Fruit fly (Drosophila melanogaster): ENCODE results near the gene m.

The m gene

dm6 chrX:11805066-11805766 lies 51.1 kb downstream of the m start:
- TF ChIP-seq OdsH (GFP tag; optimal IDR thresholded peaks at IDR 0.05): peak; percentile 13
- TF ChIP-seq Mio (GFP tag; optimal IDR thresholded peaks at IDR 0.05): no peak
- TF ChIP-seq rgr (GFP tag; optimal IDR thresholded peaks at IDR 0.05): peak; percentile 24
- peak in 1 of 2 experiments; percentile 43 for TF ChIP-seq dl (GFP tag; optimal IDR thresholded peaks at IDR 0.05; ENCODE audit: insufficient read depth in 1 of 2, partially characterized antibody in 2 of 2)
- peak; percentile 21 for TF ChIP-seq h (GFP tag; optimal IDR thresholded peaks at IDR 0.05)
- peak; percentile 20 for TF ChIP-seq psq (GFP tag; optimal IDR thresholded peaks at IDR 0.05)
- TF ChIP-seq CrebA (GFP tag; optimal IDR thresholded peaks at IDR 0.05; ENCODE audit: borderline replicate concordance): peak; percentile 98
- TF ChIP-seq foxo (GFP tag; optimal IDR thresholded peaks at IDR 0.05): peak in 1 of 2 experiments; percentile 7
- no peak for TF ChIP-seq fru (GFP tag; optimal IDR thresholded peaks at IDR 0.05)
- no peak for TF ChIP-seq tai (GFP tag; optimal IDR thresholded peaks at IDR 0.05)
- peak; percentile 18 for TF ChIP-seq Dif (GFP tag; optimal IDR thresholded peaks at IDR 0.05; ENCODE audit: partially characterized antibody)
- TF ChIP-seq Rel (GFP tag; optimal IDR thresholded peaks at IDR 0.05): peak; percentile 15
- peak; percentile 77 for TF ChIP-seq Rel (tag; optimal IDR thresholded peaks at IDR 0.05)
- TF ChIP-seq Hnf4 (GFP tag; optimal IDR thresholded peaks at IDR 0.05): peak; percentile 31

- no peak for TF ChIP-seq Hr83 (GFP tag; optimal IDR thresholded peaks at IDR 0.05; ENCODE audit: poor library complexity, severe bottlenecking)
- no peak for TF ChIP-seq jim (GFP tag; optimal IDR thresholded peaks at IDR 0.05)
- peak; percentile 24 for TF ChIP-seq sage (GFP tag; optimal IDR thresholded peaks at IDR 0.05)
- peak in 1 of 2 experiments; percentile 46 for TF ChIP-seq foxo (GFP tag; optimal IDR thresholded peaks at IDR 0.05)
- TF ChIP-seq Rel (GFP tag; optimal IDR thresholded peaks at IDR 0.05): no peak
- peak; percentile 55 for TF ChIP-seq Rel (tag; optimal IDR thresholded peaks at IDR 0.05)
- TF ChIP-seq OdsH (GFP tag; optimal IDR thresholded peaks at IDR 0.05): peak; percentile 49
- TF ChIP-seq Myc (optimal IDR thresholded peaks at IDR 0.05): no peak
- TF ChIP-seq Hr78 (GFP tag; optimal IDR thresholded peaks at IDR 0.05): no peak
- no peak for TF ChIP-seq Jra (GFP tag; optimal IDR thresholded peaks at IDR 0.05)
- no peak for TF ChIP-seq Dfd (GFP tag; optimal IDR thresholded peaks at IDR 0.05)
- TF ChIP-seq Hnf4 (GFP tag; optimal IDR thresholded peaks at IDR 0.05): peak; percentile 59
- no peak for TF ChIP-seq Vsx2 (GFP tag; optimal IDR thresholded peaks at IDR 0.05; ENCODE audit: partially characterized antibody)
- no peak for TF ChIP-seq dl (GFP tag; optimal IDR thresholded peaks at IDR 0.05; ENCODE audit: insufficient read depth in 1 of 2, partially characterized antibody in 2 of 2)
- TF ChIP-seq dsf (GFP tag; optimal IDR thresholded peaks at IDR 0.05; ENCODE audit: borderline replicate concordance): no peak
- peak; percentile 10 for TF ChIP-seq CG32264 (GFP tag; optimal IDR thresholded peaks at IDR 0.05)
- TF ChIP-seq h (GFP tag; optimal IDR thresholded peaks at IDR 0.05): peak; percentile 51
- TF ChIP-seq N (GFP tag; optimal IDR thresholded peaks at IDR 0.05): no peak
- TF ChIP-seq psq (GFP tag; optimal IDR thresholded peaks at IDR 0.05): no peak
- peak; percentile 45 for TF ChIP-seq Sp1 (GFP tag; optimal IDR thresholded peaks at IDR 0.05)
- TF ChIP-seq fru (GFP tag; optimal IDR thresholded peaks at IDR 0.05): no peak
- no peak for TF ChIP-seq woc (GFP tag; optimal IDR thresholded peaks at IDR 0.05)
- no peak for TF ChIP-seq Dif (GFP tag; optimal IDR thresholded peaks at IDR 0.05; ENCODE audit: partially characterized antibody)
- no peak for TF ChIP-seq dmrt93B (GFP tag; optimal IDR thresholded peaks at IDR 0.05)
- TF ChIP-seq CG9705 (GFP tag; optimal IDR thresholded peaks at IDR 0.05): peak; percentile 29
- TF ChIP-seq rgr (GFP tag; optimal IDR thresholded peaks at IDR 0.05): peak; percentile 48
- peak; percentile 18 for TF ChIP-seq HLH106 (tag; optimal IDR thresholded peaks at IDR 0.05)
- TF ChIP-seq CrebA (GFP tag; optimal IDR thresholded peaks at IDR 0.05; ENCODE audit: borderline replicate concordance): peak; percentile 95
Observed at dm6 chrX:11806196-11806595, 52.1 kb downstream of the m start.

DNA sequence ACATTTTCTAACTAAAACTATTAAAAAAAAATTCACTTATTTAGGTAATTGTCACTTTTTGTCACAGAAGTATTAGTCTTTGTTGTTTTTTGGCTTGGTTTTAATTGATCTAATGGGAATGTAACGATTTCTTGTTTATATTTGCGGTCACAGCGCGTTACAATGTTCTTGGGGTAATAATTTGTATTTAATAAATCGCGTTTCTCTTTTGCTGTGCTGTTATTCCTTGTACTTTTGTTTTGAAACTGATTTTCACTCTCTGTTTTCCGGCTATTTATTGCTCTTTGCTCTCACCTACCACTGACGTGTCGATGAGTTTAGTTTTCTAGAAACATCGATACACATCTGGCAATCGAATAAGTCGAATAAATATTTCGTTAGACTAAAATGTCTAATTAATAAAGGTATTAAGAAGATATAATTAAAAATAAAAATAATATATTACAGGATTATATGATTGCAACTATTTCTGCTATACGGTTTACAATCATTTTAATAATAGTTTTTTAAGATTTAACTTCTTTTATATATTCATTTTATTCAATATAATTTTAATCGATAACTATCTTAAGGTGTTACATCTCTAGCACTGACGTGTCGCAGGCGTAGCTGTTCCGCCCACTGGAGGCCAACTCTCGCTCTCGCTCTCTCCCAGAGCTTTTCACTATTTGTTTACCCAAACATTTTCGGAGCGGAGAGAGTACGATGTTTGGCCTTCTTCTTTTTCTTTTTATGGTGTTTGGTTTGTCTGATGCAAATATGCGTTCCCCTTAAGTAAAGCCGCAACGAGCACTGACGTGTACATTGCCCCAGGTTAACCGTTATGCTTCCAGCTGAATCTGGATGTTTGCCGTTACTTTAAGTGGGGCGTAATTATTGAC lies 53.0 kb downstream of the m start, which contains the start of gene Hsc70-3:
Gene Hsc70-3 (minus strand): TSS at position 251 of the 881 bp plus-strand sequence.
- TF ChIP-seq pan (optimal IDR thresholded peaks at IDR 0.05): no peak
- TF ChIP-seq sage (GFP tag; optimal IDR thresholded peaks at IDR 0.05): no peak
- peak; percentile 26 for TF ChIP-seq rgr (GFP tag; optimal IDR thresholded peaks at IDR 0.05)
- peak; percentile 41 for TF ChIP-seq OdsH (GFP tag; optimal IDR thresholded peaks at IDR 0.05)
- TF ChIP-seq Jra (GFP tag; optimal IDR thresholded peaks at IDR 0.05): no peak
- no peak for TF ChIP-seq N (GFP tag; optimal IDR thresholded peaks at IDR 0.05)
- TF ChIP-seq dmrt93B (GFP tag; optimal IDR thresholded peaks at IDR 0.05): no peak
- no peak for TF ChIP-seq Dfd (GFP tag; optimal IDR thresholded peaks at IDR 0.05)
- TF ChIP-seq psq (GFP tag; optimal IDR thresholded peaks at IDR 0.05): peak; percentile 56
- TF ChIP-seq sv (GFP tag; optimal IDR thresholded peaks at IDR 0.05): no peak
- no peak for TF ChIP-seq GATAd (GFP tag; optimal IDR thresholded peaks at IDR 0.05)
- TF ChIP-seq lola (GFP tag; optimal IDR thresholded peaks at IDR 0.05): no peak
- peak; percentile 22 for TF ChIP-seq br (GFP tag; optimal IDR thresholded peaks at IDR 0.05)
- TF ChIP-seq fru (GFP tag; optimal IDR thresholded peaks at IDR 0.05): peak; percentile 17
- TF ChIP-seq Rel (GFP tag; optimal IDR thresholded peaks at IDR 0.05): peak; percentile 5
- TF ChIP-seq Rel (tag; optimal IDR thresholded peaks at IDR 0.05): peak; percentile 22
- TF ChIP-seq woc (GFP tag; optimal IDR thresholded peaks at IDR 0.05): no peak
- peak; percentile 61 for TF ChIP-seq Hnf4 (GFP tag; optimal IDR thresholded peaks at IDR 0.05)
- no peak for TF ChIP-seq CG32264 (GFP tag; optimal IDR thresholded peaks at IDR 0.05)
- no peak for TF ChIP-seq Hr78 (GFP tag; optimal IDR thresholded peaks at IDR 0.05)
- no peak for TF ChIP-seq usp (GFP tag; optimal IDR thresholded peaks at IDR 0.05)
- no peak for TF ChIP-seq tai (GFP tag; optimal IDR thresholded peaks at IDR 0.05)
- TF ChIP-seq Vsx2 (GFP tag; optimal IDR thresholded peaks at IDR 0.05; ENCODE audit: partially characterized antibody): no peak
- TF ChIP-seq CG9705 (GFP tag; optimal IDR thresholded peaks at IDR 0.05): no peak
- no peak for TF ChIP-seq Mio (GFP tag; optimal IDR thresholded peaks at IDR 0.05)
- TF ChIP-seq foxo (GFP tag; optimal IDR thresholded peaks at IDR 0.05): peak in 1 of 2 experiments; percentile 32
- TF ChIP-seq Myc (optimal IDR thresholded peaks at IDR 0.05): no peak
- no peak for TF ChIP-seq ey (GFP tag; optimal IDR thresholded peaks at IDR 0.05)
- peak; percentile 58 to 78 for TF ChIP-seq dl (GFP tag; optimal IDR thresholded peaks at IDR 0.05; ENCODE audit: insufficient read depth in 1 of 2, partially characterized antibody in 2 of 2)
- peak; percentile 46 for TF ChIP-seq Sp1 (GFP tag; optimal IDR thresholded peaks at IDR 0.05)
- TF ChIP-seq brk (GFP tag; optimal IDR thresholded peaks at IDR 0.05): peak; percentile 24

Data from whole organism, wandering third instar larva.